Fruit fly (Drosophila melanogaster): ENCODE data around the gene Pp1alpha-96A.

DNA sequence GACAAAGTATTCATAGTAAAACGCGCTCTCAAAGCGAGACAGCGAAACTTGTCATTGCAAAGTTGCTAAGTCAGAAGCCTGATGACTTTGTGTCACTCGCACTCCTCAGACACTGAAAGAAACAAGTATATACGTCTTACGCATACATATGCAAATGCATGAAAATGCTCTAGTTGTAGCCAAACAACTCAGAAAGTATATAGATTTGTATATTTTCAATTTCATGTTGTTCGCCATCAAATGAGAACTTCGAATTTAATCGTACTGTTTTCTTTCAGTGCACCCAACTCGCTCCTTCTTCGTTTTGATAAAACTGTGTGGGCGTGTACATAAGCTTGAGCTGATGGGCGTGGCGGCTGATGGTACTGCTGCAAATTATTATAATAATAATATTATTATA, 37.0 kb upstream of the Pp1alpha-96A start:
- TF ChIP-seq CTCF (optimal IDR thresholded peaks at IDR 0.05) = no peak
- TF ChIP-seq CG8478 (optimal IDR thresholded peaks at IDR 0.05) = no peak

All from S2 (cell line).